Worm (Caenorhabditis elegans): ENCODE measurements around the gene fbxb-30.
"Not testable (repeated sequence)": the region's sequence is repeated elsewhere in the genome, so short reads cannot be mapped to it uniquely, and the experiment has no call there.

fbxb-30 gene

DNA sequence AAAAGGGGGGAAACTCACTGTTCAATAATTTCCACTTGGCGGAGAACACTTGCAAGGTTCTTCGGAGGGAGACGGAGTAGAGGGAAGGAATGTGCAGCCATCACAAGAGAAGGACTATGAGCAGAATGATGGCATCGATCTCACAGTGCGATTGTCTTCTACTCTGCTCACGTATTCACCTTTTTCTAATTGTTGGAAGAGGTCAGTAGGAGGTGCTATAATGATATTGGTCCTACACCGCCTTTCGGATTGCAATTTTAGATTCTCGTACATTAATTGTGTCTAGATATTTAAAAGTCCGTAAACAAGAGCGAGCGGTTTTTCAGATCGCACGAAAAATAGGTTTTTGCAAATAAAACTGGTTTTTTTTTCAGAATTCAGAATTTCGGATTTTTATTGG, 39.2 kb upstream of the fbxb-30 start, which contains the start of gene fbxb-39:
fbxb-39 (minus strand) TSS at position 101 of the 400 bp plus-strand sequence.
- TF ChIP-seq nhr-12 (tag; optimal IDR thresholded peaks at IDR 0.05) (no peak), snpc-4 (tag; optimal IDR thresholded peaks at IDR 0.05) (no peak), unc-130 (tag; optimal IDR thresholded peaks at IDR 0.05) (no peak), alr-1 (tag; optimal IDR thresholded peaks at IDR 0.05; ENCODE audit: borderline replicate concordance) (no peak), hlh-4 (tag; optimal IDR thresholded peaks at IDR 0.05) (no peak)

DNA sequence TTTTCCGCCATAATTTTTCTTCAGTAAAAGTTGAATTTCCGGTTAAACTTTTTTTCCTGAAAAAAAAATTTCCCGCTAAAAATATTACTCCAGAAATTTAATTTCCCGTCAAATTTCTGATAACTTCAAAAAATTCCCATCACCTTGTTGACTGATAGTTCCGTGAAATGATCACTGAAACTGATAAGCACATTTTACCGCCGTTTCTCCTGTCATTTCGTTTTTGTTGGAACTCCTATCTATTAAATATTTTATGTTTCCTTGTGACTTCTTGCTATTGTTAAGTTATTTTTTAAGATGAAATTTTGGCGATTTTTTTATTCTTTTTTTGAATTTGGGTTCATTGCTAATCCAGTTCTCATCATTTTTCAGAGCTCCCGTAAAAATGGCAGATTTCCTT, 27.4 kb upstream of the fbxb-30 start, which contains the start of gene math-34:
math-34 (plus strand) TSS at position 371 of the 400 bp plus-strand sequence.
- TF ChIP-seq C34B4.2 (tag; optimal IDR thresholded peaks at IDR 0.05) (no peak), elt-2 (tag; optimal IDR thresholded peaks at IDR 0.05) (peak; percentile 20), fos-1 (tag; optimal IDR thresholded peaks at IDR 0.05) (no peak)

DNA sequence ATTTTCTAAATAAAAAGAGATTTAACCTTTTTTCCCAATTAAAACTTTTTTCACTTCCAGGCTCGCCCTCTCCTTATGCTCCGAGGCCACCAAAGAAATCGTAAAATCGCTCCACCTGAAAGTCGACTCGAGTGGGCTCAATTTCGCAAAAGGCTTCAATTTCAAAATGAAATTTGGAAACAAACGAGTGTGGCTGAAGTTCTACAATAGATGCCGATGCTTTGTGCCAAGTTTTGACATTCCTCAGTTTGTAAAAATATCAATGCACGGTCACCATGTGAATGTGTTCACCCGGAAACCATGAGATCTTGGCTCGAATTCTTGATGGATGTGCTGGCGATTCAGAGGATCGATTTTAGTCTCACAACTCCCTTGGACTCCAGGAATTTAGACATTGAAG, 25.4 kb upstream of the fbxb-30 start, which contains the start of gene M01D1.12:
M01D1.12 (plus strand) TSS at position 301 of the 400 bp plus-strand sequence.
- no peak for TF ChIP-seq swsn-7 (tag; optimal IDR thresholded peaks at IDR 0.05)
- no peak for TF ChIP-seq alr-1 (tag; optimal IDR thresholded peaks at IDR 0.05; ENCODE audit: borderline replicate concordance)
- TF ChIP-seq sptf-1 (tag; optimal IDR thresholded peaks at IDR 0.05), result no peak
- no peak for TF ChIP-seq mef-2 (tag; optimal IDR thresholded peaks at IDR 0.05)
- TF ChIP-seq nhr-19 (GFP tag; conservative IDR thresholded peaks at IDR 0.05), result no peak
- TF ChIP-seq vab-15 (tag; optimal IDR thresholded peaks at IDR 0.05), result no peak
- TF ChIP-seq nhr-237 (tag; optimal IDR thresholded peaks at IDR 0.05), result no peak
- TF ChIP-seq unc-30 (tag; optimal IDR thresholded peaks at IDR 0.05), result no peak

DNA sequence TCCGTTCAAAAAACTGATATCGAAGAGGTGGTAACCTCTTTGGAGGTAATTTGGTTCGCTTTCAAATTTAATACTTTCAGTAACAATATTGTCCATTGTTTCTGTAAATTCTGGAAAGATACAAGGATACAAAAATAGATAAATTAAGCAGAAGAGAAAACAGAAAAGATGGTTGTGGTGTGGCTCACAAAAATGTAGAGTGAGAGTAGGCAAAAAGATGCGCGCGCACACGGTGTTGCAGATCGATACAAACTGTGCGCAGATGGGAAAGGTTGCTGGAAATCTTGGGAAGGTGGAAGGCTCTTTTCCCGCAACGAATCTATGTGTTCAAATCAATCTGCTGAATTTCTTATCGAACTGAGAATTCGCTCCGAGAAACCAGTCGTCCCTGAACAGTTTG, 23.4 kb upstream of the fbxb-30 start, which contains the start of gene btb-11:
btb-11 (minus strand) TSS at position 101 of the 400 bp plus-strand sequence.
- TF ChIP-seq nhr-20 (tag; optimal IDR thresholded peaks at IDR 0.05); lir-3 (tag; optimal IDR thresholded peaks at IDR 0.05; ENCODE audit: poor library complexity); ztf-4 (tag; optimal IDR thresholded peaks at IDR 0.05): not testable (repeated sequence)

DNA sequence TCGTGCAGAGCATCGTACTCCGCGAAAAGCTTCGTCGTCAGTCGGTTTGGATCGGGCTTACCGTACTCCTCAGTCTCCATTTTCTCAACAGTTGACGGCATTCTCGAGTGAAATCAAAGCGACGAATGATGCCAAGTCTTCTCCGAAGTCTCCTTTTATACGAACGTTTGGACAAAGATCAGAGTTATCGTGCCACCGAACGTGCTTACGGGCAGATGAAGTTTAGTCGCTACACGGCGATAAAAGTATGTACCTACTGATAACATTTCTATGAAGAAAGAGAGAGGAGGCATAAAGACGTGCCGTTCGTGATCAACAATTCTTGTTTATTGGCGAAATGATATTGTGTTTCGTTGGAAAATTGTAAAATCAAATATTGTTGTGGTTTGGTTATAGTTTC, 5.1 kb upstream of the fbxb-30 start, which contains the start of gene F45D11.14:
F45D11.14 (minus strand) TSS at position 101 of the 400 bp plus-strand sequence.
- TF ChIP-seq nhr-47, nhr-84, unc-130 (tag; optimal IDR thresholded peaks at IDR 0.05): not testable (repeated sequence)

DNA sequence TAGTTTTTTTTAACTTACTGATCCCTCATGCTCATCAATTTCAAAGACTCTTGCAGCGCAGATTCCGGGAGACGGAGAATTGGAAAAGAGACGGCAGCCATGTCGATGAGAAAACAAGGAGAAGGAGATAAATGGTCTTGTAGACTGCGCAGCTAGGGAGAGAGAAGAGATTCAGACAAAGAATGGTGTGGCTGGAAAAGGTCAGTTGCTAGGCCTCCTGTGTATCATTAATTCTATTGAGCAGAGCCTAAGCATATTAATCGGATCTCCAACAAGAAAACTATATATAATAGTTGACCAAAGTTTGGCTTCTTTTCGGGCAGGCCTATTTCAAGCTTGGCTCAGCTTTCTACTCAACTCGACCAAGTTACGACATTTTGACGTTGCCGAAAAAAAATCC, 1.8 kb downstream of the fbxb-30 start, which contains the start of gene fbxb-29:
fbxb-29 (minus strand) TSS at position 101 of the 400 bp plus-strand sequence.
- TF ChIP-seq skn-1 (tag; optimal IDR thresholded peaks at IDR 0.05) (no peak), rnt-1 (tag; optimal IDR thresholded peaks at IDR 0.05) (no peak), nhr-77 (tag; optimal IDR thresholded peaks at IDR 0.05) (no peak), C16A3.4 (tag; optimal IDR thresholded peaks at IDR 0.05) (no peak), C04F5.9 (tag; optimal IDR thresholded peaks at IDR 0.05) (no peak), lin-35 (GFP tag; optimal IDR thresholded peaks at IDR 0.05) (no peak), nhr-11 (tag; optimal IDR thresholded peaks at IDR 0.05) (no peak), unc-86 (tag; optimal IDR thresholded peaks at IDR 0.05) (no peak), lin-14 (GFP tag; optimal IDR thresholded peaks at IDR 0.05) (no peak), lin-15B (tag; optimal IDR thresholded peaks at IDR 0.05) (no peak), ceh-63 (GFP tag; optimal IDR thresholded peaks at IDR 0.05) (no peak), fkh-4 (tag; optimal IDR thresholded peaks at IDR 0.05; ENCODE audit: borderline replicate concordance) (no peak), dsc-1 (tag; optimal IDR thresholded peaks at IDR 0.05) (no peak), nhr-90 (tag; optimal IDR thresholded peaks at IDR 0.05; ENCODE audit: poor library complexity) (no peak), blmp-1 (tag; optimal IDR thresholded peaks at IDR 0.05) (no peak), isw-1 (GFP tag; IDR thresholded peaks at IDR 0.05) (no peak)

Data from whole organism, L1 larva.